Worm (Caenorhabditis elegans) whole organism, early embryonic: ENCODE results near the gene Y48B6A.13.

ENCODE experiments used
- aly-1 ChIP-seq: sonication (generic microtip); optimal IDR thresholded peaks from 2 replicates; lab custom pipeline; 2016; ENCODE audit warnings: missing genetic modification characterization, missing compliant biosample characterization
- tbx-37 ChIP-seq: fragments of 200-800 bp; sonication (Bioruptor generic); conservative IDR thresholded peaks from 2 replicates; pipeline ENCODE4 v1.3.6; 2022; ENCODE audit warnings: missing genetic modification reagents, missing genetic modification characterization, missing compliant biosample characterization

- no peak for TF ChIP-seq tbx-37
- no peak for TF ChIP-seq aly-1 (tag; lab: Kevin White, UChicago)
These were observed 16.2 kb upstream of the Y48B6A.13 start for ce11 chrII:14242259-14242658.
